Worm (Caenorhabditis elegans): ENCODE results near the gene F38B7.11.

F38B7.11 gene

DNA sequence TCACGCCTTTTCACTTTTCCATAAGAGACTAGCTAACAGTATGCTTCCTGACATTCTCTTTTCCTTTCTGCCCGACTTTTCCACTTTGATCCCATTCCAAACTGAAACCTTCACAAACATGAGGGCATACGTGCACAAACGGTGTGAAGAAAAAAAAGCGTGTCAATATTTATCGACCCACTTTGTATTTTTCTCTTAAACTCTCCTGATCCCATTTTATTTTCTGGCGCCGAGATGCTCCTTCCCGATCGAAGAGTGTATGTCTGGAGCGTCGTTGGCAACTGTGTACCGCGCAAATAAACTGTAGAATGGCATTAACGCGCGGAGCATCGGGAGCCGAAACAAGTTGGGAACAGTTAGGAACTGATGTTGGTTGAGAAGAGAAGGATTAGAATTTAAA, 17.4 kb upstream of the F38B7.11 start:
- TF ChIP-seq ama-1 (optimal IDR thresholded peaks at IDR 0.05) (no peak), ceh-18 (tag; optimal IDR thresholded peaks at IDR 0.05) (peak; percentile 6), unc-55 (GFP tag; optimal IDR thresholded peaks at IDR 0.05) (no peak), ceh-14 (tag; optimal IDR thresholded peaks at IDR 0.05) (no peak)

DNA sequence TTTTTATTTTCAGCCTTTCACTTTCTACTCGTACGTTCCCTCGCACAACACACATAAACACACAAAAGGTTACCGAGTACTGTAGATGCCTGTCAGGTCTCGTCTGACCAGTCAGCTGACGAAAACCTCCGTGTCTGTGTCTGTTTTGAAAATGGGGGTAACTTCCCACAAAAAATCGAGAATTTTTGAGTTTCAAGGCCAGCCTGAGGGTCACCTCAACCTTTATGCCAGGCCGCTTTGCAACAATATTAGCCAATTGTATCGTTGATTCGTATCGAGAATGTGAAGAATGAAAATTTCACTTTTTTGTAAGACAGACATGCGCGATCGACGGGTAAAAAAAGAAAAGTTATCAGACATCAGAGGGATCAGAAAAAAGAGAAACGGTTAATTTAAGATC, 15.8 kb upstream of the F38B7.11 start:
- TF ChIP-seq dmd-4 (tag; optimal IDR thresholded peaks at IDR 0.05; ENCODE audit: borderline replicate concordance) (no peak), hlh-6 (tag; optimal IDR thresholded peaks at IDR 0.05) (no peak), ceh-18 (tag; optimal IDR thresholded peaks at IDR 0.05) (no peak), pax-1 (tag; optimal IDR thresholded peaks at IDR 0.05) (no peak), sox-2 (GFP tag; IDR thresholded peaks at IDR 0.05) (no peak), unc-3 (GFP tag; conservative IDR thresholded peaks at IDR 0.05) (no peak), unc-3 (tag; optimal IDR thresholded peaks at IDR 0.05) (no peak), F13H6.1 (tag; optimal IDR thresholded peaks at IDR 0.05) (no peak), elt-2 (tag; optimal IDR thresholded peaks at IDR 0.05) (no peak), K02D7.2 (tag; optimal IDR thresholded peaks at IDR 0.05) (no peak), tbx-2 (tag; optimal IDR thresholded peaks at IDR 0.05) (no peak)

DNA sequence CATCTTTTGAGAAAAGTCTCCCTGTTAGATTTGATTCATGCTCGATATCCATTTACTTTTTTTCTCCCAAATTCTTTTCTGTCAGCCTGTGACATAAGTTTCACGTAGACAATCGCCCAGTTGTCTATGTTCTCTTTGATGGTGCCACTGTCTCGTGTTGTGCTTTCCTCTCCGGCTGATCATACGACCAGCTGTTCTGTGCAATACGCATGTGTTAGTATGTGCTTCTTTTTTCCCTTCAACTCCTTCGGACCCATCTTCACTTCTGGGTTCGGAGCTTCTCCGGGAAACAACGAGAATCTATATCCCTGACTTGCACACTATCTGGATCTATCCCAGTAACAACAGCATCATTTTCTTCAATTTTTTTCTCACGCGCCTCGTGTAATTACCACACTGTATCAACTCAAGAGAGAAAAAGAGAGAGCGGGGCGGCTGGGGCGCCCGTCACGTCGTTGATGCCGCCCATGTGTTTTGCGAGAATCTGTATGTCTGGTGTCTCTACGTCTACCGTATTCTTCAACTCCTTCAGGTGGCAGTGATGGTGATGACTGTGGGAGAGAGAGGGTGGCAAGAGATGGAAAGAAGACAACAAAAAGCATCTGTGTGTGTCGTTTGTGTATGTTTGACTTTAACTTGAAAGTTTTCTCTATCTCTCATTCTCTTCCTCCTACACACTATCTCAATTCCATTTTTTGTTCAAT, 14.9 kb upstream of the F38B7.11 start:
- TF ChIP-seq F13H6.1 (tag; optimal IDR thresholded peaks at IDR 0.05) (peak; percentile 6), pqm-1 (tag; optimal IDR thresholded peaks at IDR 0.05) (peak; percentile 4), fax-1 (tag; optimal IDR thresholded peaks at IDR 0.05) (no peak), unc-55 (GFP tag; optimal IDR thresholded peaks at IDR 0.05) (peak; percentile 29), T23F11.4 (GFP tag; optimal IDR thresholded peaks at IDR 0.05) (peak; percentile 18), unc-3 (GFP tag; conservative IDR thresholded peaks at IDR 0.05) (no peak), unc-3 (tag; optimal IDR thresholded peaks at IDR 0.05) (no peak), ceh-18 (tag; optimal IDR thresholded peaks at IDR 0.05) (peak; percentile 96), ceh-19 (GFP tag; optimal IDR thresholded peaks at IDR 0.05) (no peak), hlh-30 (tag; optimal IDR thresholded peaks at IDR 0.05; ENCODE audit: insufficient read depth) (peak; percentile 32), C08G9.2 (tag; optimal IDR thresholded peaks at IDR 0.05) (peak; percentile 22), hlh-6 (tag; optimal IDR thresholded peaks at IDR 0.05) (no peak), ztf-16 (tag; optimal IDR thresholded peaks at IDR 0.05) (peak; percentile 30), madf-2 (tag; optimal IDR thresholded peaks at IDR 0.05) (no peak), pag-3 (tag; optimal IDR thresholded peaks at IDR 0.05; ENCODE audit: borderline replicate concordance) (no peak), sdc-2 (tag; optimal IDR thresholded peaks at IDR 0.05) (peak; percentile 30), rnt-1 (tag; optimal IDR thresholded peaks at IDR 0.05) (peak; percentile 55), ceh-24 (tag; optimal IDR thresholded peaks at IDR 0.05) (no peak), dve-1 (tag; optimal IDR thresholded peaks at IDR 0.05) (no peak), ceh-31 (tag; optimal IDR thresholded peaks at IDR 0.05) (peak; percentile 44), hlh-8 (tag; optimal IDR thresholded peaks at IDR 0.05) (peak; percentile 92), ets-4 (tag; optimal IDR thresholded peaks at IDR 0.05) (peak; percentile 33), tbx-2 (tag; optimal IDR thresholded peaks at IDR 0.05) (peak; percentile 55)

DNA sequence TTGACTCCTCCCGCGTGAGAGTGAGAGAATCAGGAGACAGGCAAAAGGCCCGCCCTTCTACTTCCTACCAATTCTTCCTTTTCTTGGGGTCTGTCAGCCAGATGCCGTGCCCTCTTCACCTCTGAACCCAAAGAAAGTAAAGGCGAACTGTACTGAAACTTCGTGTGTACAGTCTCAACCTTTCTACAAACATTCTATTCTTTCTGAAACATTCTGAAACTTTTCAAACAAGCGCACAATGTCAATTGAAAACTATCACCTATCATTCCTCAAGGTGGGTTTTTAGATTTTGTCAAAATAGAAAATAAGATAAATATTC, 14.4 kb upstream of the F38B7.11 start:
- TF ChIP-seq C08G9.2 (tag; optimal IDR thresholded peaks at IDR 0.05), result no peak
- no peak for TF ChIP-seq zip-5 (tag; optimal IDR thresholded peaks at IDR 0.05)

DNA sequence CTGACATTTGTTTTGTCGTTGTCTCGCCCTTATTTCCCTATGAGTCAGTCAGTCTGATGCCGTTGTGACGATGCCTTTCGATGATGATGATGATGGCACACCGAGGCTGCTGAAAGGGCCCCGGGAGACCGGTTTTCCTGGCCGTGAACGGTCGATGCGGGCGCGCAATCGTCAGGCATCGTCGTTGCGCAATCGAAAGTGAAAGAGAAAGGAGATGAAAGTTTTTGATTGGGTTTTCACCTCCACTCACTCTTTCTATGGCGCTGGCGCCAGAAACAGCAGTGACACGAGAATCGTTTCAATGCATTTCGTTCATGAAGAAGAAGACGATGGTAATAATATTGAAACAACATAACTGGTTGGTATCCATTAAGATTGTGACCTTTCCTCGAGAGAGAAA, 13.9 kb upstream of the F38B7.11 start:
- TF ChIP-seq hlh-13 (GFP tag; optimal IDR thresholded peaks at IDR 0.05) (no peak), lin-11 (tag; optimal IDR thresholded peaks at IDR 0.05) (no peak), ceh-30 (tag; optimal IDR thresholded peaks at IDR 0.05) (no peak), ceh-45 (GFP tag; IDR thresholded peaks at IDR 0.05) (no peak), syd-9 (tag; optimal IDR thresholded peaks at IDR 0.05) (no peak), C38D4.7 (GFP tag; optimal IDR thresholded peaks at IDR 0.05) (no peak)

All from whole organism, late embryonic.